Worm (Caenorhabditis elegans): ENCODE data around the gene K04A8.1.

- TF ChIP-seq him-1 (tag; optimal IDR thresholded peaks at IDR 0.05) (no peak), W03F9.2 (tag; optimal IDR thresholded peaks at IDR 0.05) (no peak)
Measured at ce11 chrV:6590283-6590682, 24.1 kb downstream of the K04A8.1 start, which contains the start of gene ZK1055.2.

Data from whole organism, L4/young adult.